Worm (Caenorhabditis elegans) whole organism, L3 larva: ENCODE results near the gene tag-294.

Source experiments
- R02D3.7 ChIP-seq: fragments of 150-350 bp; optimal IDR thresholded peaks from 2 replicates; lab custom pipeline; 2014; ENCODE audit warnings: missing biosample characterization, missing genetic modification characterization
- ZK546.5 ChIP-seq: sonication (generic microtip); optimal IDR thresholded peaks from 2 replicates; lab custom pipeline; 2017; ENCODE audit warnings: missing biosample characterization, missing genetic modification characterization
- aly-2 ChIP-seq: fragments of 150-350 bp; optimal IDR thresholded peaks from 2 replicates; lab custom pipeline; 2014; ENCODE audit warnings: missing biosample characterization, missing genetic modification characterization
- ama-1 ChIP-seq: fragments of 150-350 bp; optimal IDR thresholded peaks from 2 replicates; lab custom pipeline; 2018
- ceh-16 ChIP-seq: sonication (generic microtip); optimal IDR thresholded peaks from 2 replicates; lab custom pipeline; 2017; ENCODE audit warnings: missing biosample characterization, missing genetic modification characterization
- ceh-28 ChIP-seq: fragments of 150-350 bp; optimal IDR thresholded peaks from 2 replicates; lab custom pipeline; 2014; ENCODE audit warnings: missing biosample characterization, missing genetic modification reagents, missing genetic modification characterization
- ceh-82 ChIP-seq: fragments of 150-350 bp; optimal IDR thresholded peaks from 2 replicates; lab custom pipeline; 2014; ENCODE audit warnings: missing biosample characterization, missing genetic modification characterization
- ceh-9 ChIP-seq: sonication (generic microtip); optimal IDR thresholded peaks from 2 replicates; lab custom pipeline; 2018; ENCODE audit warnings: missing biosample characterization, missing genetic modification characterization
- daf-12 ChIP-seq: fragments of 150-350 bp; optimal IDR thresholded peaks from 2 replicates; lab custom pipeline; 2014; ENCODE audit warnings: missing biosample characterization, missing genetic modification reagents, missing genetic modification characterization
- egl-27 ChIP-seq: sonication (generic microtip); optimal IDR thresholded peaks from 4 replicates; lab custom pipeline; 2017; ENCODE audit warnings: missing biosample characterization, missing genetic modification reagents, missing genetic modification characterization
- egl-5 ChIP-seq: fragments of 150-350 bp; optimal IDR thresholded peaks from 2 replicates; lab custom pipeline; 2017; ENCODE audit warnings: missing biosample characterization, missing genetic modification reagents, missing genetic modification characterization, inconsistent platforms
- elt-1 ChIP-seq: fragments of 150-350 bp; optimal IDR thresholded peaks from 2 replicates; lab custom pipeline; 2014; ENCODE audit warnings: missing biosample characterization, missing genetic modification characterization
- elt-2 ChIP-seq: sonication (generic microtip); optimal IDR thresholded peaks from 2 replicates; lab custom pipeline; 2016; ENCODE audit warnings: missing genetic modification reagents, mild to moderate bottlenecking, missing genetic modification characterization, missing compliant biosample characterization
- elt-3 ChIP-seq, 3 experiments: fragments of 150-350 bp in 1 of 3; sonication (generic microtip) in 2 of 3; optimal IDR thresholded peaks; 2 replicates in 2 of 3; 4 replicates in 1 of 3; lab custom pipeline; 2014 to 2017; ENCODE audit warnings: missing biosample characterization in 3 of 3, missing genetic modification characterization in 3 of 3
- eor-1 ChIP-seq, 2 experiments: fragments of 150-350 bp; optimal IDR thresholded peaks; 2 replicates each; lab custom pipeline; 2014 to 2018; ENCODE audit warnings: missing biosample characterization in 2 of 2, missing genetic modification characterization in 2 of 2
- fkh-10 ChIP-seq: sonication (generic microtip); optimal IDR thresholded peaks from 2 replicates; lab custom pipeline; 2017; ENCODE audit warnings: missing biosample characterization, missing genetic modification reagents, missing genetic modification characterization
- fkh-2 ChIP-seq: fragments of 150-350 bp; optimal IDR thresholded peaks from 2 replicates; lab custom pipeline; 2014; ENCODE audit warnings: missing biosample characterization, missing genetic modification reagents, missing genetic modification characterization
- fos-1 ChIP-seq: fragments of 150-350 bp; optimal IDR thresholded peaks from 2 replicates; lab custom pipeline; 2014; ENCODE audit warnings: missing biosample characterization, missing genetic modification characterization
- hmg-11 ChIP-seq: sonication (generic microtip); optimal IDR thresholded peaks from 2 replicates; lab custom pipeline; 2016; ENCODE audit warnings: missing genetic modification characterization, missing compliant biosample characterization
- jun-1 ChIP-seq: fragments of 150-350 bp; optimal IDR thresholded peaks from 2 replicates; lab custom pipeline; 2014; ENCODE audit warnings: missing biosample characterization, missing genetic modification reagents, missing genetic modification characterization
- lin-15B ChIP-seq: fragments of 150-350 bp; optimal IDR thresholded peaks from 2 replicates; lab custom pipeline; 2014; ENCODE audit warnings: missing biosample characterization, missing genetic modification characterization
- lin-39 ChIP-seq: fragments of 150-350 bp; optimal IDR thresholded peaks from 2 replicates; lab custom pipeline; 2018; ENCODE audit warnings: missing biosample characterization, missing genetic modification reagents, missing genetic modification characterization
- lsy-12 ChIP-seq: sonication (generic microtip); optimal IDR thresholded peaks from 2 replicates; lab custom pipeline; 2016; ENCODE audit warnings: mild to moderate bottlenecking, missing genetic modification characterization, missing compliant biosample characterization
- mdl-1 ChIP-seq: fragments of 150-350 bp; optimal IDR thresholded peaks from 2 replicates; lab custom pipeline; 2014; ENCODE audit warnings: missing biosample characterization, missing genetic modification characterization
- mml-1 ChIP-seq: fragments of 150-350 bp; sonication (generic microtip); optimal IDR thresholded peaks from 3 replicates; lab custom pipeline; 2014; ENCODE audit warnings: missing biosample characterization, missing genetic modification characterization
- nfya-1 ChIP-seq: sonication (generic microtip); optimal IDR thresholded peaks from 2 replicates; lab custom pipeline; 2017; ENCODE audit warnings: missing genetic modification characterization, mild to moderate bottlenecking, missing compliant biosample characterization, antibody characterized with exemption, moderate library complexity; ENCODE audit not compliant: insufficient read depth
- nhr-11 ChIP-seq: fragments of 150-350 bp; optimal IDR thresholded peaks from 2 replicates; lab custom pipeline; 2014; ENCODE audit warnings: missing biosample characterization, missing genetic modification characterization
- nhr-12 ChIP-seq: fragments of 150-350 bp; optimal IDR thresholded peaks from 2 replicates; lab custom pipeline; 2014; ENCODE audit warnings: missing biosample characterization, missing genetic modification characterization
- nhr-23 ChIP-seq: fragments of 150-350 bp; optimal IDR thresholded peaks from 2 replicates; lab custom pipeline; 2014; ENCODE audit warnings: missing biosample characterization, missing genetic modification reagents, missing genetic modification characterization
- nhr-237 ChIP-seq: fragments of 150-350 bp; optimal IDR thresholded peaks from 2 replicates; lab custom pipeline; 2014; ENCODE audit warnings: missing biosample characterization, missing genetic modification characterization
- nhr-25 ChIP-seq: sonication (generic microtip); optimal IDR thresholded peaks from 2 replicates; lab custom pipeline; 2017; ENCODE audit warnings: missing biosample characterization, missing genetic modification characterization
- nhr-28 ChIP-seq: fragments of 150-350 bp; optimal IDR thresholded peaks from 2 replicates; lab custom pipeline; 2014; ENCODE audit warnings: missing biosample characterization, missing genetic modification characterization
- nhr-43 ChIP-seq: sonication (generic microtip); optimal IDR thresholded peaks from 2 replicates; lab custom pipeline; 2016; ENCODE audit warnings: mild to moderate bottlenecking, missing genetic modification characterization, missing compliant biosample characterization; ENCODE audit not compliant: poor library complexity, severe bottlenecking
- nhr-67 ChIP-seq: fragments of 150-350 bp; optimal IDR thresholded peaks from 2 replicates; lab custom pipeline; 2014; ENCODE audit warnings: missing biosample characterization, missing genetic modification characterization
- nhr-76 ChIP-seq: fragments of 150-350 bp; sonication (generic microtip); optimal IDR thresholded peaks from 5 replicates; lab custom pipeline; 2014; ENCODE audit warnings: missing biosample characterization, missing genetic modification characterization
- nhr-77 ChIP-seq: fragments of 150-350 bp; optimal IDR thresholded peaks from 2 replicates; lab custom pipeline; 2014; ENCODE audit warnings: missing biosample characterization, missing genetic modification characterization
- pha-4 ChIP-seq: fragments of 150-350 bp; optimal IDR thresholded peaks from 2 replicates; lab custom pipeline; 2014; ENCODE audit warnings: missing biosample characterization, missing genetic modification reagents, missing genetic modification characterization
- pqm-1 ChIP-seq: fragments of 150-350 bp; optimal IDR thresholded peaks from 2 replicates; lab custom pipeline; 2017; ENCODE audit warnings: missing biosample characterization, missing genetic modification characterization, inconsistent platforms
- sea-2 ChIP-seq: fragments of 150-350 bp; sonication (generic microtip); optimal IDR thresholded peaks from 4 replicates; lab custom pipeline; 2014; ENCODE audit warnings: missing biosample characterization, missing genetic modification reagents, missing genetic modification characterization
- skn-1 ChIP-seq: fragments of 150-350 bp; optimal IDR thresholded peaks from 2 replicates; lab custom pipeline; 2014; ENCODE audit warnings: missing biosample characterization, missing genetic modification characterization
- snpc-4 ChIP-seq: fragments of 150-350 bp; optimal IDR thresholded peaks from 2 replicates; lab custom pipeline; 2014; ENCODE audit warnings: missing biosample characterization, missing genetic modification characterization
- tbx-2 ChIP-seq: sonication (generic microtip); optimal IDR thresholded peaks from 2 replicates; lab custom pipeline; 2016; ENCODE audit warnings: mild to moderate bottlenecking, missing genetic modification characterization, missing compliant biosample characterization
- unc-39 ChIP-seq: sonication (generic microtip); optimal IDR thresholded peaks from 4 replicates; lab custom pipeline; 2017; ENCODE audit warnings: missing biosample characterization, missing genetic modification characterization
- unc-62 ChIP-seq: fragments of 150-350 bp; sonication (generic microtip); optimal IDR thresholded peaks from 4 replicates; lab custom pipeline; 2014; ENCODE audit warnings: missing biosample characterization, missing genetic modification reagents, missing genetic modification characterization
- zag-1 ChIP-seq: fragments of 150-350 bp; optimal IDR thresholded peaks from 2 replicates; lab custom pipeline; 2014; ENCODE audit warnings: missing biosample characterization, missing genetic modification characterization
- ztf-11 ChIP-seq: fragments of 150-350 bp; optimal IDR thresholded peaks from 2 replicates; lab custom pipeline; 2014; ENCODE audit warnings: missing biosample characterization, missing genetic modification characterization
- ztf-4 ChIP-seq: fragments of 150-350 bp; optimal IDR thresholded peaks from 2 replicates; lab custom pipeline; 2014; ENCODE audit warnings: missing biosample characterization, missing genetic modification characterization

Gene tag-294

DNA sequence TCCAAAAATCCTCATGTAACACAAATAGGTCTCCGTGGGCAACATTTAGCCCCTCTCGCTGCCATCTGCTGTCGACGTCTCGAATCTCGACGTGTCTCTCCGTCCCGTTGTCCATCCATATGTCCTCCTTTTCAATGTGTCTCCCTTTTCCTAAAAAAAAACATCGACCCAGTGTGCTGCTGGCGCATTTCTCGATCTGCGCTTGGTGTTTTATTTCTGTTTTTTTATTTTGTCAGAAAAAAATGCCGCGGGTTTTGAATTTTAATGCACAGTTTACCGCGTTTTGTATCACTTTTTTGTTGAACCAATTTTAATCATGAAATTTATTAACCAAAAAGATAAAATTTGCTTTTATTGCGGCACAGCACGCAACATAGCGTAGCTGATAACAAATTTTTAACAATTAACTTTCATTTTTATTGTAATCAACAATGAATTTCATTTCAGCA lies 12.6 kb upstream of the tag-294 start:
- TF ChIP-seq sea-2 (GFP tag; lab: Kevin White, UChicago) (no peak), nhr-237 (tag; lab: Kevin White, UChicago) (no peak), pqm-1 (tag; lab: Kevin White, UChicago) (peak; percentile 1), hmg-11 (peak; percentile 50), nhr-43 (tag; lab: Kevin White, UChicago) (no peak), skn-1 (tag; lab: Kevin White, UChicago) (no peak), zag-1 (tag; lab: Kevin White, UChicago) (no peak), ZK546.5 (tag; lab: Kevin White, UChicago) (no peak), lsy-12 (tag; lab: Kevin White, UChicago) (no peak), elt-2 (tag; lab: Kevin White, UChicago) (peak; percentile 75), nhr-25 (tag; lab: Kevin White, UChicago) (no peak), egl-5 (peak; percentile 71), elt-3 (tag; optimal IDR thresholded peaks at IDR 0.05; lab: Kevin White, UChicago) (no peak), nhr-67 (tag; lab: Kevin White, UChicago) (no peak), jun-1 (tag; lab: Kevin White, UChicago) (no peak), ceh-9 (tag; lab: Kevin White, UChicago) (no peak), ceh-28 (tag; lab: Kevin White, UChicago) (no peak), ztf-11 (tag; lab: Kevin White, UChicago) (no peak), fkh-2 (tag; lab: Kevin White, UChicago) (no peak), mdl-1 (no peak), unc-39 (tag; lab: Kevin White, UChicago) (no peak), lin-39 (tag; lab: Kevin White, UChicago) (peak; percentile 72), snpc-4 (peak; percentile 68), nhr-12 (tag; lab: Kevin White, UChicago) (no peak), lin-15B (tag; lab: Kevin White, UChicago) (peak; percentile 69), unc-62 (GFP tag; lab: Kevin White, UChicago) (no peak), fos-1 (tag; lab: Kevin White, UChicago) (no peak), mml-1 (tag; lab: Kevin White, UChicago) (no peak), aly-2 (tag; lab: Kevin White, UChicago) (no peak), ztf-4 (tag; lab: Kevin White, UChicago) (no peak), ceh-16 (peak; percentile 27), elt-1 (tag; lab: Kevin White, UChicago) (no peak), R02D3.7 (no peak), nhr-77 (no peak), egl-27 (tag; lab: Kevin White, UChicago) (no peak), eor-1 (tag; optimal IDR thresholded peaks at IDR 0.05; lab: Kevin White, UChicago) (no peak), daf-12 (no peak), pha-4 (tag; lab: Kevin White, UChicago) (peak; percentile 51), nhr-76 (tag; lab: Kevin White, UChicago) (no peak), nhr-11 (no peak), nhr-23 (tag; lab: Kevin White, UChicago) (peak; percentile 80), fkh-10 (peak; percentile 24), ama-1 (no peak), tbx-2 (tag; lab: Kevin White, UChicago) (peak; percentile 17), nhr-28 (tag; lab: Kevin White, UChicago) (no peak), ceh-82 (tag; lab: Kevin White, UChicago) (no peak), nfya-1 (tag; lab: Kevin White, UChicago) (peak; percentile 69)
